Fruit fly (Drosophila melanogaster): ENCODE results near the gene PolI.

- TF ChIP-seq lilli (GFP tag; optimal IDR thresholded peaks at IDR 0.05) = peak; percentile 25
- TF ChIP-seq Vsx1 (GFP tag; optimal IDR thresholded peaks at IDR 0.05) = no peak
- TF ChIP-seq Spps (tag; optimal IDR thresholded peaks at IDR 0.05) = no peak
- TF ChIP-seq CG11398 (GFP tag; optimal IDR thresholded peaks at IDR 0.05) = no peak
- no peak for TF ChIP-seq pros (GFP tag; optimal IDR thresholded peaks at IDR 0.05)
- no peak for TF ChIP-seq Ets97D (GFP tag; optimal IDR thresholded peaks at IDR 0.05)
- peak; percentile 43 for TF ChIP-seq CoRest (tag; optimal IDR thresholded peaks at IDR 0.05)
- no peak for TF ChIP-seq gce (GFP tag; IDR thresholded peaks at IDR 0.05)
- TF ChIP-seq stc (GFP tag; IDR thresholded peaks at IDR 0.05) = no peak
Observed at dm6 chr3R:8256040-8256439, 22.7 kb downstream of the PolI start.
